Worm (Caenorhabditis elegans): Measurements from ENCODE around the gene nhr-155.

- TF ChIP-seq pha-4 (tag; optimal IDR thresholded peaks at IDR 0.05) (no peak), nhr-76 (tag; optimal IDR thresholded peaks at IDR 0.05) (no peak), lin-13 (tag; optimal IDR thresholded peaks at IDR 0.05) (no peak), mab-5 (tag; optimal IDR thresholded peaks at IDR 0.05) (no peak)
These were observed 13.1 kb downstream of the nhr-155 start for ce11 chrV:552406-552805.

Measured in whole organism, mixed stage, embryonic.